Fruit fly (Drosophila melanogaster) whole organism, embryonic: Measurements from ENCODE around the gene Rab18.

Experiments used
- ATbp ChIP-seq: fragments of 200-800 bp; sonication (Bioruptor generic); optimal IDR thresholded peaks from 2 replicates; lab custom pipeline; 2017; ENCODE audit warnings: missing biosample characterization, mild to moderate bottlenecking, missing genetic modification characterization, missing genetic modification reagents
- Atf3 ChIP-seq: fragments of 200-800 bp; sonication (Bioruptor generic); optimal IDR thresholded peaks from 3 replicates; lab custom pipeline; 2016; ENCODE audit warnings: missing biosample characterization, missing genetic modification characterization
- B-H2 ChIP-seq: fragments of 200-800 bp; sonication (Bioruptor generic); optimal IDR thresholded peaks from 2 replicates; lab custom pipeline; 2018; ENCODE audit warnings: missing biosample characterization, mild to moderate bottlenecking, missing genetic modification characterization
- CG10543 ChIP-seq: fragments of 200-800 bp; sonication (Bioruptor generic); optimal IDR thresholded peaks from 3 replicates; lab custom pipeline; 2017; ENCODE audit warnings: missing biosample characterization, mild to moderate bottlenecking, missing genetic modification characterization, moderate library complexity
- CG11695 ChIP-seq: fragments of 200-800 bp; sonication (Bioruptor generic); IDR thresholded peaks from 3 replicates; pipeline ENCODE4 v1.3.6; 2022; ENCODE audit warnings: missing biosample characterization, missing genetic modification characterization
- CG12769 ChIP-seq: fragments of 200-800 bp; sonication (Bioruptor generic); optimal IDR thresholded peaks from 2 replicates; lab custom pipeline; 2019; ENCODE audit warnings: missing biosample characterization, mild to moderate bottlenecking, missing genetic modification characterization, moderate library complexity
- CG15479 ChIP-seq: fragments of 200-800 bp; sonication (Bioruptor generic); optimal IDR thresholded peaks from 3 replicates; lab custom pipeline; 2019; ENCODE audit warnings: missing biosample characterization, mild to moderate bottlenecking, missing genetic modification characterization, moderate library complexity
- CG16863 ChIP-seq: fragments of 200-800 bp; sonication (Bioruptor generic); optimal IDR thresholded peaks from 3 replicates; lab custom pipeline; 2016; ENCODE audit warnings: missing biosample characterization, missing genetic modification characterization
- CG17361 ChIP-seq: fragments of 200-800 bp; sonication (Bioruptor generic); IDR thresholded peaks from 3 replicates; pipeline ENCODE4 v1.3.6; 2022; ENCODE audit warnings: missing biosample characterization, missing genetic modification characterization
- CG31224 ChIP-seq: fragments of 200-800 bp; sonication (Bioruptor generic); IDR thresholded peaks from 2 replicates; pipeline ENCODE4 v1.3.6; 2022; ENCODE audit warnings: missing biosample characterization, missing genetic modification characterization
- CG31365 ChIP-seq: fragments of 200-800 bp; sonication (Bioruptor generic); optimal IDR thresholded peaks from 2 replicates; lab custom pipeline; 2018; ENCODE audit warnings: missing biosample characterization, mild to moderate bottlenecking, missing genetic modification characterization
- CG31388 ChIP-seq: fragments of 200-800 bp; sonication (Bioruptor generic); optimal IDR thresholded peaks from 2 replicates; lab custom pipeline; 2016; ENCODE audit warnings: missing biosample characterization, missing genetic modification characterization
- CG34224 ChIP-seq: fragments of 200-800 bp; sonication (Bioruptor generic); IDR thresholded peaks from 3 replicates; pipeline ENCODE4 v1.3.6; 2022; ENCODE audit warnings: missing biosample characterization, missing genetic modification characterization; ENCODE audit not compliant: partially characterized antibody
- CG34422 ChIP-seq: fragments of 200-800 bp; sonication (Bioruptor generic); IDR thresholded peaks from 3 replicates; pipeline ENCODE4 v1.3.6; 2022; ENCODE audit warnings: missing biosample characterization, missing genetic modification characterization
- CG3847 ChIP-seq: fragments of 200-800 bp; sonication (Bioruptor generic); IDR thresholded peaks from 2 replicates; pipeline ENCODE4 v1.3.6; 2022; ENCODE audit warnings: missing biosample characterization, missing genetic modification characterization
- CG4328 ChIP-seq: fragments of 200-800 bp; sonication (Bioruptor generic); optimal IDR thresholded peaks from 3 replicates; lab custom pipeline; 2017; ENCODE audit warnings: missing biosample characterization, missing genetic modification reagents, missing genetic modification characterization
- CG43689 ChIP-seq: fragments of 200-800 bp; sonication (Bioruptor generic); IDR thresholded peaks from 2 replicates; pipeline ENCODE4 v1.3.6; 2022; ENCODE audit warnings: missing biosample characterization, missing genetic modification characterization
- CG4730 ChIP-seq: fragments of 200-800 bp; sonication (Bioruptor generic); IDR thresholded peaks from 2 replicates; pipeline ENCODE4 v1.3.6; 2022; ENCODE audit warnings: missing biosample characterization, missing genetic modification characterization
- CG9609 ChIP-seq: fragments of 200-800 bp; sonication (Bioruptor generic); optimal IDR thresholded peaks from 3 replicates; lab custom pipeline; 2016; ENCODE audit warnings: missing biosample characterization, missing genetic modification characterization
- CkIIα-i1 ChIP-seq: fragments of 200-800 bp; sonication (Bioruptor generic); IDR thresholded peaks from 2 replicates; pipeline ENCODE4 v1.3.6; 2022; ENCODE audit warnings: missing biosample characterization, missing genetic modification characterization
- Dip3 ChIP-seq: fragments of 200-800 bp; sonication (Bioruptor generic); optimal IDR thresholded peaks from 3 replicates; lab custom pipeline; 2016; ENCODE audit warnings: missing biosample characterization, missing genetic modification characterization
- E2f2 ChIP-seq: fragments of 200-800 bp; sonication (Bioruptor generic); IDR thresholded peaks from 2 replicates; pipeline ENCODE4 v1.3.6; 2022; ENCODE audit warnings: missing biosample characterization, missing genetic modification characterization
- HHEX ChIP-seq: fragments of 200-800 bp; sonication (Bioruptor generic); optimal IDR thresholded peaks from 3 replicates; lab custom pipeline; 2017; ENCODE audit warnings: missing biosample characterization, mild to moderate bottlenecking, missing genetic modification characterization, missing genetic modification reagents
- Hr51 ChIP-seq, 2 experiments: fragments of 200-800 bp; sonication (Bioruptor generic); optimal IDR thresholded peaks; 2 replicates in 1 of 2; 3 replicates in 1 of 2; lab custom pipeline; 2016 to 2018; ENCODE audit warnings: missing biosample characterization in 2 of 2, missing genetic modification characterization in 2 of 2, mild to moderate bottlenecking in 1 of 2, moderate library complexity in 1 of 2
- Lhr ChIP-seq: fragments of 200-800 bp; sonication (Bioruptor generic); optimal IDR thresholded peaks from 3 replicates; lab custom pipeline; 2017; ENCODE audit warnings: mild to moderate bottlenecking, missing biosample characterization, missing genetic modification reagents, missing genetic modification characterization
- Mad ChIP-seq: fragments of 200-800 bp; sonication (Bioruptor generic); optimal IDR thresholded peaks from 2 replicates; lab custom pipeline; 2016; ENCODE audit warnings: missing biosample characterization, missing genetic modification characterization
- Max ChIP-seq: fragments of 200-800 bp; sonication (Bioruptor generic); optimal IDR thresholded peaks from 2 replicates; lab custom pipeline; 2016; ENCODE audit warnings: missing biosample characterization, mild to moderate bottlenecking, missing genetic modification characterization
- NC2α ChIP-seq: fragments of 200-800 bp; sonication (Bioruptor generic); optimal IDR thresholded peaks from 2 replicates; lab custom pipeline; 2016; ENCODE audit warnings: missing biosample characterization, missing genetic modification characterization
- Oaz ChIP-seq: fragments of 200-800 bp; sonication (Bioruptor generic); IDR thresholded peaks from 2 replicates; pipeline ENCODE4 v1.3.6; 2022; ENCODE audit warnings: missing biosample characterization, missing genetic modification characterization
- Sox102F ChIP-seq: fragments of 200-800 bp; sonication (Bioruptor generic); optimal IDR thresholded peaks from 2 replicates; lab custom pipeline; 2018; ENCODE audit warnings: missing biosample characterization, mild to moderate bottlenecking, missing genetic modification characterization, moderate library complexity
- Sry-δ ChIP-seq: fragments of 200-800 bp; sonication (Bioruptor generic); optimal IDR thresholded peaks from 2 replicates; lab custom pipeline; 2016; ENCODE audit warnings: missing biosample characterization, missing genetic modification characterization
- ash1 ChIP-seq: fragments of 200-800 bp; sonication (Bioruptor generic); optimal IDR thresholded peaks from 2 replicates; lab custom pipeline; 2018; ENCODE audit warnings: missing biosample characterization, mild to moderate bottlenecking, missing genetic modification characterization
- bab2 ChIP-seq: fragments of 200-800 bp; sonication (Bioruptor generic); optimal IDR thresholded peaks from 2 replicates; lab custom pipeline; 2016; ENCODE audit warnings: missing biosample characterization, missing genetic modification characterization
- crc ChIP-seq: fragments of 200-800 bp; sonication (Bioruptor generic); optimal IDR thresholded peaks from 2 replicates; lab custom pipeline; 2016; ENCODE audit warnings: missing biosample characterization, missing genetic modification characterization
- esg ChIP-seq: fragments of 200-800 bp; sonication (Bioruptor generic); conservative IDR thresholded peaks from 2 replicates; pipeline ENCODE4 v1.3.6; 2022; ENCODE audit warnings: missing biosample characterization, missing genetic modification characterization
- eve ChIP-seq, 2 experiments: fragments of >200 bp; optimal IDR thresholded peaks; 2 replicates each; lab custom pipeline; 2017; ENCODE audit warnings: missing biosample characterization in 2 of 2, missing genetic modification characterization in 2 of 2
- gsb-n ChIP-seq: fragments of 200-800 bp; sonication (Bioruptor generic); optimal IDR thresholded peaks from 3 replicates; lab custom pipeline; 2018; ENCODE audit warnings: missing biosample characterization, mild to moderate bottlenecking, missing genetic modification characterization
- hbn ChIP-seq: fragments of 200-800 bp; sonication (Bioruptor generic); IDR thresholded peaks from 2 replicates; pipeline ENCODE4 v1.3.6; 2022; ENCODE audit warnings: missing biosample characterization, missing genetic modification characterization; ENCODE audit not compliant: partially characterized antibody
- klu ChIP-seq: fragments of 200-800 bp; sonication (Bioruptor generic); IDR thresholded peaks from 2 replicates; pipeline ENCODE4 v1.3.6; 2022; ENCODE audit warnings: missing biosample characterization, missing genetic modification characterization
- oc ChIP-seq: fragments of 200-800 bp; sonication (Bioruptor generic); optimal IDR thresholded peaks from 2 replicates; lab custom pipeline; 2018; ENCODE audit warnings: missing biosample characterization, mild to moderate bottlenecking, missing genetic modification characterization, moderate library complexity
- sim ChIP-seq: fragments of 200-800 bp; sonication (Bioruptor generic); IDR thresholded peaks from 2 replicates; pipeline ENCODE4 v1.3.6; 2022; ENCODE audit warnings: missing biosample characterization, missing genetic modification characterization
- sna ChIP-seq: fragments of 200-800 bp; sonication (Bioruptor generic); IDR thresholded peaks from 2 replicates; pipeline ENCODE4 v1.3.6; 2022; ENCODE audit warnings: missing biosample characterization, missing genetic modification characterization; ENCODE audit not compliant: partially characterized antibody
- sob ChIP-seq: fragments of 200-800 bp; sonication (Bioruptor generic); IDR thresholded peaks from 2 replicates; pipeline ENCODE4 v1.3.6; 2022; ENCODE audit warnings: missing biosample characterization, missing genetic modification characterization
- tin ChIP-seq: fragments of 200-800 bp; sonication (Bioruptor generic); optimal IDR thresholded peaks from 3 replicates; lab custom pipeline; 2016; ENCODE audit warnings: missing biosample characterization, missing genetic modification characterization
- trem ChIP-seq: fragments of 200-800 bp; optimal IDR thresholded peaks from 3 replicates; lab custom pipeline; 2019; ENCODE audit warnings: missing biosample characterization, mild to moderate bottlenecking, missing genetic modification characterization, moderate library complexity
- twi ChIP-seq: fragments of 200-800 bp; optimal IDR thresholded peaks from 2 replicates; lab custom pipeline; 2019; ENCODE audit warnings: missing biosample characterization, mild to moderate bottlenecking, missing genetic modification characterization, moderate library complexity
- unc-4 ChIP-seq: fragments of 200-800 bp; sonication (Bioruptor generic); IDR thresholded peaks from 2 replicates; pipeline ENCODE4 v1.3.6; 2022; ENCODE audit warnings: missing biosample characterization, missing genetic modification characterization; ENCODE audit not compliant: partially characterized antibody
- vnd ChIP-seq: fragments of 200-800 bp; sonication (Bioruptor generic); IDR thresholded peaks from 3 replicates; pipeline ENCODE4 v1.3.6; 2022; ENCODE audit warnings: missing biosample characterization, missing genetic modification characterization; ENCODE audit not compliant: partially characterized antibody
- wor ChIP-seq: fragments of 200-800 bp; sonication (Bioruptor generic); IDR thresholded peaks from 2 replicates; pipeline ENCODE4 v1.3.6; 2022; ENCODE audit warnings: missing biosample characterization, missing genetic modification characterization
- yki ChIP-seq: fragments of >200 bp; optimal IDR thresholded peaks from 3 replicates; lab custom pipeline; 2018
- z ChIP-seq: fragments of 200-800 bp; sonication (Bioruptor generic); IDR thresholded peaks from 3 replicates; pipeline ENCODE4 v1.3.6; 2022; ENCODE audit warnings: missing biosample characterization, missing genetic modification characterization

Gene Rab18

DNA sequence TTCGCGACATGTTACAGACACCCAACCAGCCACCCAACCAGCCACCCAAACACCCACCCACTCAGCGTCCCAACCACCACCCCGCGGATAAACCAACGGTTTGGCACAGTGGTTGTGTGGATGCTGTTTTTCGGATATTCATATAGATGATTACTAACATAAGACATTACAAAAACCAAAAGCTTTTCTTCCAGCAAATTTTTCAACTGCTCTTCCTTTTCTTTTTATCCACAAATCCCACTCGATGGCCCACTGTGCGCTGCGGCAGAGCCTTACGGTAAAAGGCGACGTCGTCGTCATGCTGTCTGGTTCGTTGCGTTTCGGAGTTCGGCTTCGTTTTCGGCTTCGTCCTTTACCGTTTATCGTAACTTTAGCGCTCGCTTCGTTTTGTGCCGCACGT, 33.0 kb downstream of the Rab18 start (continued):
- TF ChIP-seq gsb-n (tag; lab: Kevin White, UChicago) (no peak), CG17361 (GFP tag; lab: Robert Waterston, UW) (peak; percentile 40; the same call in 1 of the 3 replicates), CG12769 (tag; lab: Kevin White, UChicago) (no peak), HHEX (GFP tag; lab: Kevin White, UChicago) (peak; percentile 25), CG43689 (no peak), bab2 (GFP tag; lab: Kevin White, UChicago) (peak; percentile 56), crc (GFP tag; lab: Kevin White, UChicago) (no peak), Oaz (GFP tag; lab: Robert Waterston, UW) (0 out of 2 replicates have a peak, but pooled peaks have one; percentile 19), CG4730 (GFP tag; lab: Robert Waterston, UW) (peak; percentile 40; the same call in 1 of the 2 replicates), sim (GFP tag; lab: Robert Waterston, UW) (no peak), tin (GFP tag; lab: Kevin White, UChicago) (peak; percentile 13), Hr51 (GFP tag; optimal IDR thresholded peaks at IDR 0.05; lab: Kevin White, UChicago) (peak in 1 of 2 experiments; percentile 58), wor (GFP tag; lab: Robert Waterston, UW) (no peak), sna (GFP tag; lab: Robert Waterston, UW) (no peak), CkIIα-i1 (GFP tag; lab: Robert Waterston, UW) (no peak), klu (0 out of 2 replicates have a peak, but pooled peaks have one; percentile 27), z (no peak), CG31365 (tag; lab: Kevin White, UChicago) (peak; percentile 8), Atf3 (GFP tag; lab: Kevin White, UChicago) (no peak), CG3847 (GFP tag; lab: Robert Waterston, UW) (peak; percentile 47; the same call in 1 of the 2 replicates), Max (GFP tag; lab: Kevin White, UChicago) (peak; percentile 33), B-H2 (peak; percentile 51), CG31224 (GFP tag; lab: Robert Waterston, UW) (peak; percentile 26; the same call in 1 of the 2 replicates), Sry-δ (GFP tag; lab: Kevin White, UChicago) (no peak), CG4328 (GFP tag; lab: Kevin White, UChicago) (no peak), CG15479 (GFP tag; lab: Kevin White, UChicago) (no peak), NC2α (GFP tag; lab: Kevin White, UChicago) (no peak), CG11695 (GFP tag; lab: Robert Waterston, UW) (peak; percentile 51; the same call in 1 of the 3 replicates), CG34224 (no peak), Lhr (GFP tag; lab: Kevin White, UChicago) (no peak), Mad (peak; percentile 9), CG10543 (no peak), ATbp (GFP tag; lab: Kevin White, UChicago) (peak; percentile 48), E2f2 (GFP tag; lab: Robert Waterston, UW) (peak; percentile 20; the same call in 1 of the 2 replicates), esg (GFP tag; lab: Robert Waterston, UW) (peak; percentile 64; the same call in 1 of the 2 replicates), CG34422 (GFP tag; lab: Robert Waterston, UW) (peak; percentile 60), Sox102F (GFP tag; lab: Kevin White, UChicago) (peak; percentile 59), twi (tag; lab: Kevin White, UChicago) (no peak), unc-4 (GFP tag; lab: Robert Waterston, UW) (no peak), ash1 (GFP tag; lab: Kevin White, UChicago) (no peak), hbn (GFP tag; lab: Robert Waterston, UW) (no peak), CG16863 (GFP tag; lab: Kevin White, UChicago) (peak; percentile 51), Dip3 (GFP tag; lab: Kevin White, UChicago) (peak; percentile 44), CG31388 (GFP tag; lab: Kevin White, UChicago) (no peak), vnd (GFP tag; lab: Robert Waterston, UW) (no peak), yki (lab: Kevin White, UChicago) (no peak), trem (tag; lab: Kevin White, UChicago) (no peak), CG9609 (peak; percentile 52), oc (peak; percentile 12), sob (GFP tag; lab: Robert Waterston, UW) (peak; percentile 59; the same call in 1 of the 2 replicates), eve (GFP tag; optimal IDR thresholded peaks at IDR 0.05; lab: Kevin White, UChicago) (no peak)
